Worm (Caenorhabditis elegans) whole organism, L3 larva: Measurements from ENCODE around the gene C05G5.1.

Experiments
- R02D3.7 ChIP-seq: fragments of 150-350 bp; optimal IDR thresholded peaks from 2 replicates; lab custom pipeline; 2014; ENCODE audit warnings: missing biosample characterization, missing genetic modification characterization
- ZK546.5 ChIP-seq: sonication (generic microtip); optimal IDR thresholded peaks from 2 replicates; lab custom pipeline; 2017; ENCODE audit warnings: missing biosample characterization, missing genetic modification characterization
- aly-2 ChIP-seq: fragments of 150-350 bp; optimal IDR thresholded peaks from 2 replicates; lab custom pipeline; 2014; ENCODE audit warnings: missing biosample characterization, missing genetic modification characterization
- ceh-28 ChIP-seq: fragments of 150-350 bp; optimal IDR thresholded peaks from 2 replicates; lab custom pipeline; 2014; ENCODE audit warnings: missing biosample characterization, missing genetic modification reagents, missing genetic modification characterization
- ceh-9 ChIP-seq: sonication (generic microtip); optimal IDR thresholded peaks from 2 replicates; lab custom pipeline; 2018; ENCODE audit warnings: missing biosample characterization, missing genetic modification characterization
- daf-12 ChIP-seq: fragments of 150-350 bp; optimal IDR thresholded peaks from 2 replicates; lab custom pipeline; 2014; ENCODE audit warnings: missing biosample characterization, missing genetic modification reagents, missing genetic modification characterization
- egl-27 ChIP-seq: sonication (generic microtip); optimal IDR thresholded peaks from 4 replicates; lab custom pipeline; 2017; ENCODE audit warnings: missing biosample characterization, missing genetic modification reagents, missing genetic modification characterization
- egl-5 ChIP-seq: fragments of 150-350 bp; optimal IDR thresholded peaks from 2 replicates; lab custom pipeline; 2017; ENCODE audit warnings: missing biosample characterization, missing genetic modification reagents, missing genetic modification characterization, inconsistent platforms
- elt-2 ChIP-seq: sonication (generic microtip); optimal IDR thresholded peaks from 2 replicates; lab custom pipeline; 2016; ENCODE audit warnings: missing genetic modification reagents, mild to moderate bottlenecking, missing genetic modification characterization, missing compliant biosample characterization
- elt-3 ChIP-seq, 3 experiments: fragments of 150-350 bp in 1 of 3; sonication (generic microtip) in 2 of 3; optimal IDR thresholded peaks; 2 replicates in 2 of 3; 4 replicates in 1 of 3; lab custom pipeline; 2014 to 2017; ENCODE audit warnings: missing biosample characterization in 3 of 3, missing genetic modification characterization in 3 of 3
- fkh-10 ChIP-seq: sonication (generic microtip); optimal IDR thresholded peaks from 2 replicates; lab custom pipeline; 2017; ENCODE audit warnings: missing biosample characterization, missing genetic modification reagents, missing genetic modification characterization
- fkh-2 ChIP-seq: fragments of 150-350 bp; optimal IDR thresholded peaks from 2 replicates; lab custom pipeline; 2014; ENCODE audit warnings: missing biosample characterization, missing genetic modification reagents, missing genetic modification characterization
- fos-1 ChIP-seq: fragments of 150-350 bp; optimal IDR thresholded peaks from 2 replicates; lab custom pipeline; 2014; ENCODE audit warnings: missing biosample characterization, missing genetic modification characterization
- jun-1 ChIP-seq: fragments of 150-350 bp; optimal IDR thresholded peaks from 2 replicates; lab custom pipeline; 2014; ENCODE audit warnings: missing biosample characterization, missing genetic modification reagents, missing genetic modification characterization
- lsy-12 ChIP-seq: sonication (generic microtip); optimal IDR thresholded peaks from 2 replicates; lab custom pipeline; 2016; ENCODE audit warnings: mild to moderate bottlenecking, missing genetic modification characterization, missing compliant biosample characterization
- mdl-1 ChIP-seq: fragments of 150-350 bp; optimal IDR thresholded peaks from 2 replicates; lab custom pipeline; 2014; ENCODE audit warnings: missing biosample characterization, missing genetic modification characterization
- mml-1 ChIP-seq: fragments of 150-350 bp; sonication (generic microtip); optimal IDR thresholded peaks from 3 replicates; lab custom pipeline; 2014; ENCODE audit warnings: missing biosample characterization, missing genetic modification characterization
- nfya-1 ChIP-seq: sonication (generic microtip); optimal IDR thresholded peaks from 2 replicates; lab custom pipeline; 2017; ENCODE audit warnings: missing genetic modification characterization, mild to moderate bottlenecking, missing compliant biosample characterization, antibody characterized with exemption, moderate library complexity; ENCODE audit not compliant: insufficient read depth
- nhr-11 ChIP-seq: fragments of 150-350 bp; optimal IDR thresholded peaks from 2 replicates; lab custom pipeline; 2014; ENCODE audit warnings: missing biosample characterization, missing genetic modification characterization
- nhr-12 ChIP-seq: fragments of 150-350 bp; optimal IDR thresholded peaks from 2 replicates; lab custom pipeline; 2014; ENCODE audit warnings: missing biosample characterization, missing genetic modification characterization
- nhr-237 ChIP-seq: fragments of 150-350 bp; optimal IDR thresholded peaks from 2 replicates; lab custom pipeline; 2014; ENCODE audit warnings: missing biosample characterization, missing genetic modification characterization
- nhr-25 ChIP-seq: sonication (generic microtip); optimal IDR thresholded peaks from 2 replicates; lab custom pipeline; 2017; ENCODE audit warnings: missing biosample characterization, missing genetic modification characterization
- nhr-28 ChIP-seq: fragments of 150-350 bp; optimal IDR thresholded peaks from 2 replicates; lab custom pipeline; 2014; ENCODE audit warnings: missing biosample characterization, missing genetic modification characterization
- nhr-43 ChIP-seq: sonication (generic microtip); optimal IDR thresholded peaks from 2 replicates; lab custom pipeline; 2016; ENCODE audit warnings: mild to moderate bottlenecking, missing genetic modification characterization, missing compliant biosample characterization; ENCODE audit not compliant: poor library complexity, severe bottlenecking
- nhr-67 ChIP-seq: fragments of 150-350 bp; optimal IDR thresholded peaks from 2 replicates; lab custom pipeline; 2014; ENCODE audit warnings: missing biosample characterization, missing genetic modification characterization
- nhr-76 ChIP-seq: fragments of 150-350 bp; sonication (generic microtip); optimal IDR thresholded peaks from 5 replicates; lab custom pipeline; 2014; ENCODE audit warnings: missing biosample characterization, missing genetic modification characterization
- nhr-77 ChIP-seq: fragments of 150-350 bp; optimal IDR thresholded peaks from 2 replicates; lab custom pipeline; 2014; ENCODE audit warnings: missing biosample characterization, missing genetic modification characterization
- pha-4 ChIP-seq: fragments of 150-350 bp; optimal IDR thresholded peaks from 2 replicates; lab custom pipeline; 2014; ENCODE audit warnings: missing biosample characterization, missing genetic modification reagents, missing genetic modification characterization
- pqm-1 ChIP-seq: fragments of 150-350 bp; optimal IDR thresholded peaks from 2 replicates; lab custom pipeline; 2017; ENCODE audit warnings: missing biosample characterization, missing genetic modification characterization, inconsistent platforms
- sea-2 ChIP-seq: fragments of 150-350 bp; sonication (generic microtip); optimal IDR thresholded peaks from 4 replicates; lab custom pipeline; 2014; ENCODE audit warnings: missing biosample characterization, missing genetic modification reagents, missing genetic modification characterization
- skn-1 ChIP-seq: fragments of 150-350 bp; optimal IDR thresholded peaks from 2 replicates; lab custom pipeline; 2014; ENCODE audit warnings: missing biosample characterization, missing genetic modification characterization
- unc-39 ChIP-seq: sonication (generic microtip); optimal IDR thresholded peaks from 4 replicates; lab custom pipeline; 2017; ENCODE audit warnings: missing biosample characterization, missing genetic modification characterization
- unc-62 ChIP-seq: fragments of 150-350 bp; sonication (generic microtip); optimal IDR thresholded peaks from 4 replicates; lab custom pipeline; 2014; ENCODE audit warnings: missing biosample characterization, missing genetic modification reagents, missing genetic modification characterization

The C05G5.1 gene

ce11 chrX:14768989-14769388 lies 29.1 kb upstream of the C05G5.1 start:
- TF ChIP-seq nhr-25 (tag; lab: Kevin White, UChicago) (no peak), jun-1 (tag; lab: Kevin White, UChicago) (peak; percentile 31), nhr-28 (no peak), pqm-1 (tag; lab: Kevin White, UChicago) (peak; percentile 73), elt-2 (tag; lab: Kevin White, UChicago) (peak; percentile 78), skn-1 (tag; lab: Kevin White, UChicago) (no peak), nhr-76 (tag; lab: Kevin White, UChicago) (no peak), nhr-67 (tag; lab: Kevin White, UChicago) (no peak), mdl-1 (no peak)

- no peak for TF ChIP-seq ZK546.5
Observed at ce11 chrX:14767813-14768212, 27.9 kb upstream of the C05G5.1 start.

DNA sequence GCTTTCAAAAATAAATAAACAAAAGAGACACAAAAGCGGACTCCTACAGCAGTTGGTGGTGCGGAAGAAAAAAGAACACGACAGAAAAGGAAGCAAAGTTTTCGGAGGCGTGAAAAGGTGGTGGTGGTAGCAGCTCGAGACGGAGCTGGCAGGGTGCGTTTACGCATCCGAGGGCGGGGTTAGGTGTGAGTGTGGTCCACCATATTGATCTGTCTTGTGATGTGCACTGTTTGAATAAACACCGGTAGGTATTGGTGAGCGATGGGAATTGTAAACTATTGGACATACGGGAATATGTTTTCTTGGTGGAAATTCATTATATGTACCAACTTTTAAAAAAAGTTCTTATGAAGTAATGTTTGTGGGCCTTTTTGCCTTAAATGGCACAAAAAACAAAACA lies 21.1 kb upstream of the C05G5.1 start, which contains the start of gene C05G5.5:
TSS of gene C05G5.5 (minus strand) at position 101 of the 400 bp plus-strand sequence.
- TF ChIP-seq fkh-2 (no peak), nhr-28 (no peak), sea-2 (GFP tag; lab: Kevin White, UChicago) (no peak), R02D3.7 (tag; lab: Kevin White, UChicago) (no peak), aly-2 (tag; lab: Kevin White, UChicago) (no peak), fos-1 (tag; lab: Kevin White, UChicago) (no peak), nhr-237 (tag; lab: Kevin White, UChicago) (no peak), ZK546.5 (no peak), lsy-12 (no peak), unc-39 (tag; lab: Kevin White, UChicago) (no peak), nhr-11 (tag; lab: Kevin White, UChicago) (no peak), egl-5 (no peak), elt-2 (tag; lab: Kevin White, UChicago) (no peak), pha-4 (tag; lab: Kevin White, UChicago) (no peak), fkh-10 (GFP tag; lab: Kevin White, UChicago) (no peak), nhr-12 (tag; lab: Kevin White, UChicago) (no peak), unc-62 (GFP tag; lab: Kevin White, UChicago) (no peak)

DNA sequence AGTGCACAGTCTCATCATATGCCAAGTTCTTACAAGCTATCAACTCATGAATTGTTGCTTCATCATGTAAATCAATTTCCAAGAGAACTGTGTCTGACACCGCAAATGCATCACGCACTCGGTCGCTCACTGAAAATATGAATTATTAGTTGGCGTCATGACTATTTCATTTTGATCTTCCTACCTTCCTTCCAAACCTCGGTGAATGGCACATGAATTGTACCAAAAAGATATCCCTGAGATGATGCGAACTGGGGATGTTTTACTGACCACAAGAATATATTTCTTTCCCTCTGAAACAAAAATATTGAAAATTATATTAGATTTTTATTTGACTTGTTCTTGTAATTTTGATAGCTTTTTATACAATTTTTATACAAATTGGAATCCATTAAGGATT lies 20.2 kb upstream of the C05G5.1 start:
- TF ChIP-seq aly-2 (tag; lab: Kevin White, UChicago) = no peak
- TF ChIP-seq nfya-1 (tag; lab: Kevin White, UChicago) = no peak
- TF ChIP-seq nhr-25 (tag; lab: Kevin White, UChicago) = no peak
- TF ChIP-seq nhr-43 (tag; lab: Kevin White, UChicago) = no peak
- TF ChIP-seq pqm-1 (tag; lab: Kevin White, UChicago) = no peak
- no peak for TF ChIP-seq egl-27 (tag; lab: Kevin White, UChicago)
- TF ChIP-seq ceh-28 (tag; lab: Kevin White, UChicago) = no peak
- no peak for TF ChIP-seq unc-62 (GFP tag; lab: Kevin White, UChicago)
- no peak for TF ChIP-seq jun-1 (tag; lab: Kevin White, UChicago)
- no peak for TF ChIP-seq ceh-9 (tag; lab: Kevin White, UChicago)
- no peak for TF ChIP-seq elt-3 (tag; optimal IDR thresholded peaks at IDR 0.05; lab: Kevin White, UChicago)
- TF ChIP-seq pha-4 (tag; lab: Kevin White, UChicago) = no peak
- TF ChIP-seq fos-1 (tag; lab: Kevin White, UChicago) = no peak
- no peak for TF ChIP-seq fkh-2
- no peak for TF ChIP-seq fkh-10 (GFP tag; lab: Kevin White, UChicago)
- no peak for TF ChIP-seq mdl-1
- no peak for TF ChIP-seq mml-1
- TF ChIP-seq nhr-77 (tag; lab: Kevin White, UChicago) = no peak

- TF ChIP-seq daf-12 (no peak), pha-4 (tag; lab: Kevin White, UChicago) (peak; percentile 62)
- TF ChIP-seq, all 47 proteins: peak for 1
Observed at ce11 chrX:14759549-14759948, 19.6 kb upstream of the C05G5.1 start.
